Worm (Caenorhabditis elegans) whole organism, young adult: ENCODE measurements around the gene rpl-33.

Experiments
- C06A6.2 ChIP-seq: fragments of 200-800 bp; sonication (Bioruptor generic); conservative IDR thresholded peaks from 2 replicates; pipeline ENCODE4 v1.3.6; 2022; ENCODE audit warnings: missing genetic modification characterization, missing compliant biosample characterization
- C17E4.6 ChIP-seq: fragments of 200-800 bp; sonication (Bioruptor generic); IDR thresholded peaks from 2 replicates; pipeline ENCODE4 v1.3.6; 2022; ENCODE audit warnings: missing genetic modification reagents, missing genetic modification characterization, missing compliant biosample characterization
- D2030.7 ChIP-seq: fragments of 200-800 bp; sonication (Bioruptor generic); IDR thresholded peaks from 2 replicates; pipeline ENCODE4 v1.3.6; 2022; ENCODE audit warnings: missing genetic modification reagents, missing genetic modification characterization, missing compliant biosample characterization
- F10E7.11 ChIP-seq: sonication (generic microtip); optimal IDR thresholded peaks from 2 replicates; lab custom pipeline; 2017; ENCODE audit warnings: mild to moderate bottlenecking, missing genetic modification characterization, moderate library complexity, missing compliant biosample characterization
- F22D6.2 ChIP-seq: sonication (generic microtip); optimal IDR thresholded peaks from 2 replicates; lab custom pipeline; 2016; ENCODE audit warnings: mild to moderate bottlenecking, missing genetic modification characterization, missing compliant biosample characterization
- F39B2.1 ChIP-seq: fragments of 200-800 bp; sonication (Bioruptor generic); IDR thresholded peaks from 2 replicates; pipeline ENCODE4 v1.3.6; 2022; ENCODE audit warnings: missing genetic modification reagents, missing genetic modification characterization, missing compliant biosample characterization
- F55B11.4 ChIP-seq: sonication (generic microtip); optimal IDR thresholded peaks from 2 replicates; lab custom pipeline; 2016; ENCODE audit warnings: missing compliant biosample characterization, missing genetic modification characterization, borderline replicate concordance; ENCODE audit not compliant: insufficient read depth
- F57A8.1 ChIP-seq: fragments of 200-800 bp; sonication (Bioruptor generic); optimal IDR thresholded peaks from 2 replicates; lab custom pipeline; 2018; ENCODE audit warnings: mild to moderate bottlenecking, missing genetic modification characterization, moderate library complexity, missing compliant biosample characterization
- Y53F4B.3 ChIP-seq: fragments of 200-800 bp; sonication (Bioruptor generic); IDR thresholded peaks from 2 replicates; pipeline ENCODE4 v1.3.6; 2022; ENCODE audit warnings: missing genetic modification reagents, missing genetic modification characterization, missing compliant biosample characterization
- Y56A3A.18 ChIP-seq: fragments of 200-800 bp; sonication (Bioruptor generic); IDR thresholded peaks from 2 replicates; pipeline ENCODE4 v1.3.6; 2022; ENCODE audit warnings: missing genetic modification reagents, missing genetic modification characterization, missing compliant biosample characterization
- attf-3 ChIP-seq: fragments of 200-800 bp; sonication (Bioruptor generic); conservative IDR thresholded peaks from 2 replicates; pipeline ENCODE4 v1.3.6; 2022; ENCODE audit warnings: missing genetic modification reagents, missing genetic modification characterization, missing compliant biosample characterization
- attf-5 ChIP-seq: fragments of 200-800 bp; sonication (Bioruptor generic); optimal IDR thresholded peaks from 2 replicates; lab custom pipeline; 2018; ENCODE audit warnings: mild to moderate bottlenecking, missing genetic modification characterization, missing compliant biosample characterization
- bed-1 ChIP-seq: fragments of 200-800 bp; sonication (Bioruptor generic); IDR thresholded peaks from 2 replicates; pipeline ENCODE4 v1.3.6; 2022; ENCODE audit warnings: missing genetic modification reagents, missing genetic modification characterization, missing compliant biosample characterization
- ccch-3 ChIP-seq: fragments of 200-800 bp; sonication (Bioruptor generic); optimal IDR thresholded peaks from 2 replicates; lab custom pipeline; 2018; ENCODE audit warnings: mild to moderate bottlenecking, missing genetic modification characterization, missing compliant biosample characterization
- cebp-1 ChIP-seq, 2 experiments: fragments of 200-800 bp in 1 of 2; sonication (Bioruptor generic) in 1 of 2; sonication (generic microtip) in 1 of 2; IDR thresholded peaks in 1 of 2; optimal IDR thresholded peaks in 1 of 2; 2 replicates each; pipeline versions ENCODE4 v1.3.6 to Lab custom; 2017 to 2022; ENCODE audit warnings: missing compliant biosample characterization in 2 of 2, missing genetic modification characterization in 2 of 2, mild to moderate bottlenecking in 1 of 2, missing genetic modification reagents in 1 of 2, moderate library complexity in 1 of 2
- ceh-40 ChIP-seq: fragments of 200-800 bp; sonication (Bioruptor generic); IDR thresholded peaks from 2 replicates; pipeline ENCODE4 v1.3.6; 2022; ENCODE audit warnings: missing genetic modification characterization, missing compliant biosample characterization
- ceh-91 ChIP-seq: fragments of 200-800 bp; sonication (Bioruptor generic); IDR thresholded peaks from 2 replicates; pipeline ENCODE4 v1.3.6; 2022; ENCODE audit warnings: missing genetic modification reagents, missing genetic modification characterization, missing compliant biosample characterization
- die-1 ChIP-seq: sonication (generic microtip); optimal IDR thresholded peaks from 2 replicates; lab custom pipeline; 2016; ENCODE audit warnings: missing genotype, mild to moderate bottlenecking, missing genetic modification characterization, missing compliant biosample characterization
- dpff-1 ChIP-seq: sonication (generic microtip); optimal IDR thresholded peaks from 2 replicates; lab custom pipeline; 2017; ENCODE audit warnings: mild to moderate bottlenecking, missing genetic modification characterization, missing compliant biosample characterization
- egl-44 ChIP-seq: fragments of 200-800 bp; sonication (Bioruptor generic); IDR thresholded peaks from 2 replicates; pipeline ENCODE4 v1.3.6; 2022; ENCODE audit warnings: missing genetic modification reagents, missing genetic modification characterization, missing compliant biosample characterization
- ets-4 ChIP-seq: fragments of 200-800 bp; sonication (Bioruptor generic); optimal IDR thresholded peaks from 2 replicates; lab custom pipeline; 2018; ENCODE audit warnings: mild to moderate bottlenecking, missing genetic modification characterization, missing compliant biosample characterization
- him-1 ChIP-seq: sonication (generic microtip); optimal IDR thresholded peaks from 2 replicates; lab custom pipeline; 2016; ENCODE audit warnings: missing genotype, missing genetic modification reagents, missing genetic modification characterization, missing compliant biosample characterization
- hlh-26 ChIP-seq: fragments of 200-800 bp; sonication (Bioruptor generic); conservative IDR thresholded peaks from 2 replicates; pipeline ENCODE4 v1.3.6; 2022; ENCODE audit warnings: missing genetic modification reagents, missing genetic modification characterization, missing compliant biosample characterization
- hmg-1.2 ChIP-seq: fragments of 200-800 bp; sonication (Bioruptor generic); IDR thresholded peaks from 2 replicates; pipeline ENCODE4 v1.3.6; 2022; ENCODE audit warnings: missing genetic modification reagents, missing genetic modification characterization, missing compliant biosample characterization
- hmg-20 ChIP-seq: fragments of 200-800 bp; sonication (Bioruptor generic); IDR thresholded peaks from 2 replicates; pipeline ENCODE4 v1.3.6; 2022; ENCODE audit warnings: missing genetic modification reagents, missing genetic modification characterization, missing compliant biosample characterization
- hrde-1 ChIP-seq: sonication (generic microtip); optimal IDR thresholded peaks from 2 replicates; lab custom pipeline; 2016; ENCODE audit warnings: missing genetic modification characterization, mild to moderate bottlenecking, missing compliant biosample characterization, moderate library complexity, missing genotype, missing genetic modification reagents, borderline replicate concordance
- let-526 ChIP-seq: fragments of 200-800 bp; sonication (Bioruptor generic); IDR thresholded peaks from 2 replicates; pipeline ENCODE4 v1.3.6; 2022; ENCODE audit warnings: missing genetic modification reagents, missing genetic modification characterization, missing compliant biosample characterization
- let-607 ChIP-seq, 2 experiments: fragments of 200-800 bp in 1 of 2; sonication (Bioruptor generic) in 1 of 2; sonication (generic microtip) in 1 of 2; optimal IDR thresholded peaks; 2 replicates each; lab custom pipeline; 2016 to 2018; ENCODE audit warnings: mild to moderate bottlenecking in 2 of 2, missing compliant biosample characterization in 2 of 2, missing genetic modification characterization in 2 of 2, moderate library complexity in 2 of 2, missing genotype in 1 of 2
- lin-26 ChIP-seq: fragments of 200-800 bp; sonication (Bioruptor generic); IDR thresholded peaks from 2 replicates; pipeline ENCODE4 v1.3.6; 2022; ENCODE audit warnings: missing genetic modification reagents, missing genetic modification characterization, missing compliant biosample characterization
- lin-40 ChIP-seq: sonication (generic microtip); optimal IDR thresholded peaks from 2 replicates; lab custom pipeline; 2016; ENCODE audit warnings: missing genetic modification characterization, mild to moderate bottlenecking, missing compliant biosample characterization, missing genotype, missing genetic modification reagents
- lin-54 ChIP-seq: fragments of 200-800 bp; sonication (Bioruptor generic); optimal IDR thresholded peaks from 2 replicates; lab custom pipeline; 2018; ENCODE audit warnings: mild to moderate bottlenecking, missing genetic modification characterization, missing compliant biosample characterization
- madf-8 ChIP-seq: fragments of 200-800 bp; sonication (Bioruptor generic); conservative IDR thresholded peaks from 2 replicates; pipeline ENCODE4 v1.3.6; 2022; ENCODE audit warnings: missing genetic modification reagents, missing genetic modification characterization, missing compliant biosample characterization
- mcd-1 ChIP-seq: fragments of 200-800 bp; sonication (Bioruptor generic); IDR thresholded peaks from 2 replicates; pipeline ENCODE4 v1.3.6; 2022; ENCODE audit warnings: missing genetic modification reagents, missing genetic modification characterization, missing compliant biosample characterization
- mes-4 ChIP-seq: sonication (generic microtip); optimal IDR thresholded peaks from 2 replicates; lab custom pipeline; 2016; ENCODE audit warnings: missing genotype, missing genetic modification characterization, missing compliant biosample characterization
- nhr-27 ChIP-seq: fragments of 200-800 bp; sonication (Bioruptor generic); optimal IDR thresholded peaks from 2 replicates; lab custom pipeline; 2018; ENCODE audit warnings: mild to moderate bottlenecking, missing genetic modification characterization, moderate library complexity, missing compliant biosample characterization
- nhr-80 ChIP-seq: sonication (generic microtip); optimal IDR thresholded peaks from 2 replicates; lab custom pipeline; 2016; ENCODE audit warnings: missing genetic modification characterization, missing compliant biosample characterization
- pbrm-1 ChIP-seq: fragments of 200-800 bp; sonication (Bioruptor generic); IDR thresholded peaks from 2 replicates; pipeline ENCODE4 v1.3.6; 2022; ENCODE audit warnings: missing genetic modification reagents, missing genetic modification characterization, missing compliant biosample characterization
- rec-8 ChIP-seq, 2 experiments: sonication (generic microtip); optimal IDR thresholded peaks; 2 replicates each; lab custom pipeline; 2016; ENCODE audit warnings: mild to moderate bottlenecking in 2 of 2, missing genetic modification characterization in 2 of 2, missing genetic modification reagents in 2 of 2, missing genotype in 2 of 2, missing biosample characterization in 1 of 2, missing compliant biosample characterization in 1 of 2, moderate library complexity in 1 of 2
- tlf-1 ChIP-seq: fragments of 200-800 bp; sonication (Bioruptor generic); optimal IDR thresholded peaks from 2 replicates; lab custom pipeline; 2018; ENCODE audit warnings: mild to moderate bottlenecking, missing genetic modification characterization, missing compliant biosample characterization
- ztf-3 ChIP-seq: fragments of 200-800 bp; sonication (Bioruptor generic); optimal IDR thresholded peaks from 2 replicates; lab custom pipeline; 2018; ENCODE audit warnings: mild to moderate bottlenecking, missing genetic modification characterization, missing compliant biosample characterization

The rpl-33 gene

DNA sequence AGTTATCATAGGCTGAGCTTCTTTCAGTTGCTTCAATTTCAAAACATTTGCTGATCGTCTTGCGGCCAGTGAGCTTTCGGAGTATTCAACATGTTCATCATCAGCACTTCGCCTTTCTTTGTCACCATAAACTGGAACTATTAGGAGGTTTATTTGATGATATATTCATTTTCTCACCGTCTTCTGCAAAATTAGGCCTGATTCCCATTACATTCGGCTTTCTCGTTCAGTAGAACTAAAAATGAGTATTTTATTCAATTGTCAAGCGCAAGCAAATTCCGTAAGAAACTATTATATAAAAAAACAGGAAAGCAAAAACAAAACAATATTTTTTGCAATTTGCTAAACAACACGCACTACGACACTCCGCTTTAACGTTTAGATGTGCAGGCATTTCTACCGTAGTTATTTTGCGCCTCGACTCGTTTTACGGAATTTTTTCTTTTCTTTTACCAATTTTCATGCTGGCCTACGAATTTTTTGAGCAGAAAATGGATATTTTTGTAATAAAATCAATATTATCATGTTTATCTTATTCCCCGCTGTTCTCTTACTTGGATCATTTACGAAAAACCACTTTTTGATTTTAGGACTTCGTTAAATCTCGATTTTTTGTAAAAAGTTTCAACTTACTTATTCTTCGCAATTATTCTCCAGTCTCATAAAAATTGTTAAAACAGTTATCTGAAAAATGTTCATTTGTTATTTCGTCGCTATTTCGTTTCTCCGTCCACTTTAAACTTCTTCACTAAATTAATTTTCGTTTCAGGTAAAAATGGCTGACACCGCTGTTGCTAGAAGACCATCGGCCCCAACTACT is at the start of gene rpl-33, which contains the start of gene farl-11 (continued):
- TF ChIP-seq ets-4 (GFP tag; lab: Kevin White, UChicago) (no peak), F39B2.1 (no peak), madf-8 (GFP tag; lab: Robert Waterston, UW) (no peak), F57A8.1 (no peak), ceh-91 (GFP tag; lab: Robert Waterston, UW) (no peak), ztf-3 (no peak), F22D6.2 (tag; lab: Kevin White, UChicago) (no peak), nhr-80 (tag; lab: Kevin White, UChicago) (peak; percentile 48)

DNA sequence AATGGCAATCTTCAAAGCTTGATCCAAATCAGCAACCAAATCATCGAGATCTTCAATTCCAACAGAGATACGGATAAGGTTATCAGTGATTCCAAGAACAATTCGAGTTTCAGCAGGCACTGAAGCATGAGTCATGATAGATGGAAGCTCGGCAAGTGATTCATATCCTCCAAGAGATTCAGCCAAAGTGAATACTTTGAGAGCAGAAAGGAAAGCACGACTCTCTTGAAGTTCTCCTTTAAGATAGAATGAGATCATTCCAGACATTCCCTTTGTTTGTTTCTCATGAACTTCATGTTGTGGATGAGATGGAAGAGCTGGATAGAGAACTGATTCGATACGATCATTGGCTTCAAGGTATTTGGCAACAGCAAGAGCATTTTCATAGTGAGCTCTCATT is 49.0 kb upstream of the rpl-33 start:
- TF ChIP-seq mcd-1: 0 out of 2 replicates have a peak, but pooled peaks have one; percentile 12
- TF ChIP-seq rec-8 (tag; optimal IDR thresholded peaks at IDR 0.05; lab: Kevin White, UChicago): no peak
- peak; percentile 28 for TF ChIP-seq him-1 (tag; lab: Kevin White, UChicago)
- TF ChIP-seq egl-44 (GFP tag; lab: Robert Waterston, UW): 0 out of 2 replicates have a peak, but pooled peaks have one; percentile 17

DNA sequence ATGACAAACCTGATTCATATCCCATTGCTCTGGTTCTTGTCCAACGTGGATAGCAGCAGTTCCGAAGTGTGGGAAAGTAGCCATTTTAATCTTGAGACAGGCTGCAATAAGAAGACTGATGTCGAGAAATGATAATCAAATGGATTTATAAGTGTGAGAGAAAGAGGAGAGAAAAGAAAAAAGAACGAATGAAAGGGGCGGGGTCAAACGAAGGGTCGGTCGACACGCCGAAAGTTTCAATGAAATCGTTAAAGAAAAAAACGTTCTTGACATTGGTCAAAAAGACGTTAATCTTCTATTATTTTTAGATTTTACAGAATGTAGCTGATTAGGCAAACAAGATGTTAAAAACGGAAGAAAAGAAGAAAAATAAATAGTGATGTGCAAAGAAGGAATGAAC is 47.5 kb upstream of the rpl-33 start, which contains the start of gene cth-2:
cth-2 (minus strand) TSS at position 101 of the 400 bp plus-strand sequence.
- TF ChIP-seq ceh-40 (GFP tag; lab: Robert Waterston, UW) (no peak), cebp-1 (GFP tag; IDR thresholded peaks at IDR 0.05; lab: Robert Waterston, UW) (no peak), cebp-1 (tag; optimal IDR thresholded peaks at IDR 0.05; lab: Kevin White, UChicago) (no peak), hmg-1.2 (no peak), Y53F4B.3 (GFP tag; lab: Robert Waterston, UW) (no peak), nhr-80 (tag; lab: Kevin White, UChicago) (peak; percentile 8), lin-40 (no peak), ceh-91 (GFP tag; lab: Robert Waterston, UW) (no peak)

DNA sequence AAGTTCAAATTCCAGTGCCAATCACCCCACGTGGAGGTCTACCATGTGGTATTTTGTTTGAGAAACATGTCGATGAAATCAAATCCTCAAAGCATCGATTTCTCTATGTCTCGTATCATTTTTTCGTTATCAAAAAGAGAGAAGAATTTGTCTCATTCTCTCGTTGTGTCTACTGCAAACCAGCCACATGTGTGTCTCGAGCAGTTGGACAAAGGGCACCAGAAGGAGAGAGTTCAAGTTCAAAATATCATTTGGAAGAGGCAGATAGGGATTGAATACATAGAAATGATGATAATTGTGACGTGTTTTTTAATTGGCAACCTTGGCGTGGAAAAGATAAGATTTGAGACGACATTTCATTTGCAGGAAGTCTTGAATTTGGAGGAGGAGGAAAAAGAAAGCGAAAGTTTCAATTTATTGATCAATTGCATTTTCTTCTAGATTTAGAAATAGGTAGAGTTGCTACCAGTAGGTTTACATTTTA is 46.0 kb upstream of the rpl-33 start:
- TF ChIP-seq die-1 (peak; percentile 3), C17E4.6 (GFP tag; lab: Robert Waterston, UW) (no peak), tlf-1 (GFP tag; lab: Kevin White, UChicago) (no peak), lin-54 (GFP tag; lab: Kevin White, UChicago) (peak; percentile 29), hlh-26 (GFP tag; lab: Robert Waterston, UW) (no peak), hmg-20 (GFP tag; lab: Robert Waterston, UW) (no peak), attf-3 (GFP tag; lab: Robert Waterston, UW) (no peak), D2030.7 (no peak), dpff-1 (tag; lab: Kevin White, UChicago) (no peak), Y56A3A.18 (GFP tag; lab: Robert Waterston, UW) (0 out of 2 replicates have a peak, but pooled peaks have one; percentile 36), F10E7.11 (tag; lab: Kevin White, UChicago) (no peak), pbrm-1 (GFP tag; lab: Robert Waterston, UW) (peak; percentile 53; the same call in 1 of the 2 replicates), nhr-80 (tag; lab: Kevin White, UChicago) (peak; percentile 70), bed-1 (no peak), cebp-1 (GFP tag; IDR thresholded peaks at IDR 0.05; lab: Robert Waterston, UW) (no peak), cebp-1 (tag; optimal IDR thresholded peaks at IDR 0.05; lab: Kevin White, UChicago) (peak; percentile 55), mcd-1 (no peak), F55B11.4 (tag; lab: Kevin White, UChicago) (no peak), let-607 (tag; optimal IDR thresholded peaks at IDR 0.05; lab: Kevin White, UChicago) (peak in 1 of 2 experiments; percentile 36), hrde-1 (tag; lab: Kevin White, UChicago) (no peak), let-526 (GFP tag; lab: Robert Waterston, UW) (0 out of 2 replicates have a peak, but pooled peaks have one; percentile 21), mes-4 (tag; lab: Kevin White, UChicago) (no peak), C06A6.2 (GFP tag; lab: Robert Waterston, UW) (no peak), attf-5 (GFP tag; lab: Kevin White, UChicago) (peak; percentile 62), ccch-3 (GFP tag; lab: Kevin White, UChicago) (no peak), nhr-27 (tag; lab: Kevin White, UChicago) (no peak), lin-26 (GFP tag; lab: Robert Waterston, UW) (0 out of 2 replicates have a peak, but pooled peaks have one; percentile 53)
